Fruit fly (Drosophila melanogaster) whole organism: ENCODE results near the gene Oct-TyrR.

Source experiments
- Dll ChIP-seq: fragments of >200 bp; optimal IDR thresholded peaks from 2 replicates; lab custom pipeline; 2017
- psq ChIP-seq: fragments of >200 bp; optimal IDR thresholded peaks from 2 replicates; lab custom pipeline; 2017
- usp ChIP-seq: fragments of >200 bp; optimal IDR thresholded peaks from 2 replicates; lab custom pipeline; 2017; ENCODE audit warnings: missing biosample characterization, missing genetic modification characterization, mixed read lengths

DNA sequence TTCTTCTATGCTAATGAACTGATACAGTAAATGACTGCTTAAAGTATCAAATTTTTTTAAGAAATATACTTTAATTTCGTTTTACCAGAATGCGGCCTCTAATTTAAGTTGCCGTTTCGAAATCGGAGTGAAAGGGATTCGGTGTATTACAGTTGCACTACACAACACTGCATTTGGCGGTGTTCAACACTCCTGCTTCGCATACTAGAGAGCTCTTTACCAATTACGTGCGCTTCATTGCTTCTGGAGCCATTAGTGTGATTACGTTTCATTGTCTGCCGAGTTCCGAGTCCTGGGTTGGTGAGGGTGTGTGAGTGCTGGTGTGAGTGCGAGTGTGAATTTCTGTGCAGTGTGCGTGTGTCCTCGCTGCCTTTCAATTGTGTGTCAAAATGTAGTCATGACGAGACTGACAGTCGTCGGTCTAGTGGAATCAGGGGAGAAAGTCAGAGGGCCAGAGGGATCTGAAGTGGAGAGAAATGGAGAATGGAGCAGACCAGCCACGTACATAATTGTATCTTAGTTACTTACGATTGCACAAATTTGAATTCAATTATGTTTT is 59.6 kb downstream of the Oct-TyrR start:
- TF ChIP-seq Dll (lab: Kevin White, UChicago) (no peak), psq (no peak), usp (GFP tag; lab: Kevin White, UChicago) (no peak)
